Worm (Caenorhabditis elegans): ENCODE data around the gene tost-1.
A peak's percentile ranks its signal among the peaks of the same experiment; 100 is the strongest.

The tost-1 gene

ce11 chrIII:4899728-4900127, 21.6 kb upstream of the tost-1 start (continued):
- TF ChIP-seq ama-1 (optimal IDR thresholded peaks at IDR 0.05) (no peak), pros-1 (tag; optimal IDR thresholded peaks at IDR 0.05) (peak; percentile 92), elt-4 (tag; optimal IDR thresholded peaks at IDR 0.05) (no peak), fkh-6 (tag; optimal IDR thresholded peaks at IDR 0.05) (peak; percentile 54), zip-5 (tag; optimal IDR thresholded peaks at IDR 0.05) (no peak), nhr-232 (tag; optimal IDR thresholded peaks at IDR 0.05) (no peak), pat-9 (tag; optimal IDR thresholded peaks at IDR 0.05) (peak; percentile 46), unc-42 (tag; optimal IDR thresholded peaks at IDR 0.05) (peak; percentile 89), hlh-15 (tag; optimal IDR thresholded peaks at IDR 0.05) (no peak), unc-3 (GFP tag; conservative IDR thresholded peaks at IDR 0.05) (0 out of 2 replicates have a peak, but pooled peaks have one; percentile 37), unc-3 (tag; optimal IDR thresholded peaks at IDR 0.05) (peak; percentile 85), ref-2 (tag; optimal IDR thresholded peaks at IDR 0.05) (peak; percentile 96), ceh-2 (tag; optimal IDR thresholded peaks at IDR 0.05) (peak; percentile 70), ceh-19 (GFP tag; optimal IDR thresholded peaks at IDR 0.05) (peak; percentile 56), hlh-13 (GFP tag; optimal IDR thresholded peaks at IDR 0.05) (no peak), nhr-11 (tag; optimal IDR thresholded peaks at IDR 0.05) (no peak), ceh-30 (tag; optimal IDR thresholded peaks at IDR 0.05) (peak; percentile 5), ceh-24 (tag; optimal IDR thresholded peaks at IDR 0.05) (no peak), sox-4 (tag; optimal IDR thresholded peaks at IDR 0.05) (no peak), ceh-14 (tag; optimal IDR thresholded peaks at IDR 0.05) (peak; percentile 88), tbx-7 (tag; optimal IDR thresholded peaks at IDR 0.05) (peak; percentile 52), ztf-16 (tag; optimal IDR thresholded peaks at IDR 0.05) (peak; percentile 15), T23F11.4 (GFP tag; optimal IDR thresholded peaks at IDR 0.05) (peak; percentile 40), sdc-2 (tag; optimal IDR thresholded peaks at IDR 0.05) (peak; percentile 75), ceh-6 (GFP tag; optimal IDR thresholded peaks at IDR 0.05) (peak; percentile 53), nfya-1 (tag; optimal IDR thresholded peaks at IDR 0.05) (peak; percentile 97), ceh-45 (GFP tag; IDR thresholded peaks at IDR 0.05) (no peak), K02D7.2 (tag; optimal IDR thresholded peaks at IDR 0.05) (no peak), K09A11.1 (tag; optimal IDR thresholded peaks at IDR 0.05; ENCODE audit: insufficient read depth) (peak; percentile 33), pag-3 (tag; optimal IDR thresholded peaks at IDR 0.05; ENCODE audit: borderline replicate concordance) (no peak), elt-2 (tag; optimal IDR thresholded peaks at IDR 0.05) (peak; percentile 70), F13H6.1 (tag; optimal IDR thresholded peaks at IDR 0.05) (peak; percentile 89), fax-1 (tag; optimal IDR thresholded peaks at IDR 0.05) (no peak), fkh-10 (GFP tag; optimal IDR thresholded peaks at IDR 0.05) (peak; percentile 72), ttx-3 (tag; optimal IDR thresholded peaks at IDR 0.05) (no peak), hlh-6 (tag; optimal IDR thresholded peaks at IDR 0.05) (peak; percentile 37), pha-2 (tag; optimal IDR thresholded peaks at IDR 0.05) (peak; percentile 43), ceh-31 (tag; optimal IDR thresholded peaks at IDR 0.05) (peak; percentile 98), pax-1 (tag; optimal IDR thresholded peaks at IDR 0.05) (peak; percentile 45), unc-86 (tag; optimal IDR thresholded peaks at IDR 0.05) (peak; percentile 54), rnt-1 (tag; optimal IDR thresholded peaks at IDR 0.05) (peak; percentile 98), madf-2 (tag; optimal IDR thresholded peaks at IDR 0.05) (peak; percentile 63), C08G9.2 (tag; optimal IDR thresholded peaks at IDR 0.05) (peak; percentile 60), syd-9 (tag; optimal IDR thresholded peaks at IDR 0.05) (peak; percentile 70)

ce11 chrIII:4899035-4899578, 21.0 kb upstream of the tost-1 start, which contains the start of gene nhl-2:
TSS of gene nhl-2 (minus strand) at chrIII:4899085.
- TF ChIP-seq hlh-6 (tag; optimal IDR thresholded peaks at IDR 0.05) (no peak), C08G9.2 (tag; optimal IDR thresholded peaks at IDR 0.05) (no peak)

Data from whole organism, late embryonic.